Worm (Caenorhabditis elegans) whole organism, L1 larva: ENCODE data around the gene F49H6.15.

ENCODE experiments used
- ama-1 ChIP-seq: fragments of 150-350 bp; optimal IDR thresholded peaks from 2 replicates; lab custom pipeline; 2014
- dpl-1 ChIP-seq, 3 experiments: fragments of 150-350 bp in 2 of 3; sonication (generic microtip) in 1 of 3; optimal IDR thresholded peaks; 2 replicates each; lab custom pipeline; 2014 to 2017; ENCODE audit warnings: missing biosample characterization in 3 of 3, missing genetic modification characterization in 3 of 3, missing genetic modification reagents in 3 of 3
- dsc-1 ChIP-seq: sonication (generic microtip); optimal IDR thresholded peaks from 2 replicates; lab custom pipeline; 2016; ENCODE audit warnings: mild to moderate bottlenecking, missing genetic modification characterization, missing compliant biosample characterization
- efl-3 ChIP-seq: fragments of 200-800 bp; sonication (Bioruptor generic); optimal IDR thresholded peaks from 2 replicates; lab custom pipeline; 2018; ENCODE audit warnings: mild to moderate bottlenecking, missing genetic modification characterization, missing compliant biosample characterization
- tbx-2 ChIP-seq: sonication (generic microtip); optimal IDR thresholded peaks from 2 replicates; lab custom pipeline; 2016; ENCODE audit warnings: missing genetic modification characterization, missing compliant biosample characterization
- unc-62 ChIP-seq: fragments of 150-350 bp; optimal IDR thresholded peaks from 2 replicates; lab custom pipeline; 2014; ENCODE audit warnings: missing biosample characterization, missing genetic modification reagents, missing genetic modification characterization
- ztf-4 ChIP-seq: fragments of 150-350 bp; optimal IDR thresholded peaks from 2 replicates; lab custom pipeline; 2014; ENCODE audit warnings: missing biosample characterization, missing genetic modification characterization

- TF ChIP-seq ztf-4 (tag; lab: Kevin White, UChicago) (no peak), efl-3 (GFP tag; lab: Kevin White, UChicago) (no peak), ama-1 (lab: Kevin White, UChicago) (no peak), unc-62 (GFP tag; lab: Kevin White, UChicago) (no peak), tbx-2 (tag; lab: Kevin White, UChicago) (no peak), dsc-1 (tag; lab: Kevin White, UChicago) (no peak), dpl-1 (GFP tag; optimal IDR thresholded peaks at IDR 0.05; lab: Kevin White, UChicago) (no peak)
Measured at ce11 chrV:17022613-17023322, 3.4 kb downstream of the F49H6.15 start, which contains the start of the genes F49H6.8 and F49H6.5.
